Worm (Caenorhabditis elegans) whole organism, L3 larva: Measurements from ENCODE around the gene Y38E10A.3.

Experiments used
- aly-2 ChIP-seq: fragments of 150-350 bp; optimal IDR thresholded peaks from 2 replicates; lab custom pipeline; 2014; ENCODE audit warnings: missing biosample characterization, missing genetic modification characterization
- ceh-16 ChIP-seq: sonication (generic microtip); optimal IDR thresholded peaks from 2 replicates; lab custom pipeline; 2017; ENCODE audit warnings: missing biosample characterization, missing genetic modification characterization
- ceh-28 ChIP-seq: fragments of 150-350 bp; optimal IDR thresholded peaks from 2 replicates; lab custom pipeline; 2014; ENCODE audit warnings: missing biosample characterization, missing genetic modification reagents, missing genetic modification characterization
- ceh-82 ChIP-seq: fragments of 150-350 bp; optimal IDR thresholded peaks from 2 replicates; lab custom pipeline; 2014; ENCODE audit warnings: missing biosample characterization, missing genetic modification characterization
- ceh-9 ChIP-seq: sonication (generic microtip); optimal IDR thresholded peaks from 2 replicates; lab custom pipeline; 2018; ENCODE audit warnings: missing biosample characterization, missing genetic modification characterization
- daf-12 ChIP-seq: fragments of 150-350 bp; optimal IDR thresholded peaks from 2 replicates; lab custom pipeline; 2014; ENCODE audit warnings: missing biosample characterization, missing genetic modification reagents, missing genetic modification characterization
- egl-27 ChIP-seq: sonication (generic microtip); optimal IDR thresholded peaks from 4 replicates; lab custom pipeline; 2017; ENCODE audit warnings: missing biosample characterization, missing genetic modification reagents, missing genetic modification characterization
- elt-1 ChIP-seq: fragments of 150-350 bp; optimal IDR thresholded peaks from 2 replicates; lab custom pipeline; 2014; ENCODE audit warnings: missing biosample characterization, missing genetic modification characterization
- elt-2 ChIP-seq: sonication (generic microtip); optimal IDR thresholded peaks from 2 replicates; lab custom pipeline; 2016; ENCODE audit warnings: missing genetic modification reagents, mild to moderate bottlenecking, missing genetic modification characterization, missing compliant biosample characterization
- eor-1 ChIP-seq, 2 experiments: fragments of 150-350 bp; optimal IDR thresholded peaks; 2 replicates each; lab custom pipeline; 2014 to 2018; ENCODE audit warnings: missing biosample characterization in 2 of 2, missing genetic modification characterization in 2 of 2
- fkh-10 ChIP-seq: sonication (generic microtip); optimal IDR thresholded peaks from 2 replicates; lab custom pipeline; 2017; ENCODE audit warnings: missing biosample characterization, missing genetic modification reagents, missing genetic modification characterization
- hmg-11 ChIP-seq: sonication (generic microtip); optimal IDR thresholded peaks from 2 replicates; lab custom pipeline; 2016; ENCODE audit warnings: missing genetic modification characterization, missing compliant biosample characterization
- lin-39 ChIP-seq: fragments of 150-350 bp; optimal IDR thresholded peaks from 2 replicates; lab custom pipeline; 2018; ENCODE audit warnings: missing biosample characterization, missing genetic modification reagents, missing genetic modification characterization
- mdl-1 ChIP-seq: fragments of 150-350 bp; optimal IDR thresholded peaks from 2 replicates; lab custom pipeline; 2014; ENCODE audit warnings: missing biosample characterization, missing genetic modification characterization
- mml-1 ChIP-seq: fragments of 150-350 bp; sonication (generic microtip); optimal IDR thresholded peaks from 3 replicates; lab custom pipeline; 2014; ENCODE audit warnings: missing biosample characterization, missing genetic modification characterization
- nhr-12 ChIP-seq: fragments of 150-350 bp; optimal IDR thresholded peaks from 2 replicates; lab custom pipeline; 2014; ENCODE audit warnings: missing biosample characterization, missing genetic modification characterization
- nhr-23 ChIP-seq: fragments of 150-350 bp; optimal IDR thresholded peaks from 2 replicates; lab custom pipeline; 2014; ENCODE audit warnings: missing biosample characterization, missing genetic modification reagents, missing genetic modification characterization
- nhr-237 ChIP-seq: fragments of 150-350 bp; optimal IDR thresholded peaks from 2 replicates; lab custom pipeline; 2014; ENCODE audit warnings: missing biosample characterization, missing genetic modification characterization
- nhr-25 ChIP-seq: sonication (generic microtip); optimal IDR thresholded peaks from 2 replicates; lab custom pipeline; 2017; ENCODE audit warnings: missing biosample characterization, missing genetic modification characterization
- nhr-28 ChIP-seq: fragments of 150-350 bp; optimal IDR thresholded peaks from 2 replicates; lab custom pipeline; 2014; ENCODE audit warnings: missing biosample characterization, missing genetic modification characterization
- nhr-43 ChIP-seq: sonication (generic microtip); optimal IDR thresholded peaks from 2 replicates; lab custom pipeline; 2016; ENCODE audit warnings: mild to moderate bottlenecking, missing genetic modification characterization, missing compliant biosample characterization; ENCODE audit not compliant: poor library complexity, severe bottlenecking
- nhr-77 ChIP-seq: fragments of 150-350 bp; optimal IDR thresholded peaks from 2 replicates; lab custom pipeline; 2014; ENCODE audit warnings: missing biosample characterization, missing genetic modification characterization
- pha-4 ChIP-seq: fragments of 150-350 bp; optimal IDR thresholded peaks from 2 replicates; lab custom pipeline; 2014; ENCODE audit warnings: missing biosample characterization, missing genetic modification reagents, missing genetic modification characterization
- sea-2 ChIP-seq: fragments of 150-350 bp; sonication (generic microtip); optimal IDR thresholded peaks from 4 replicates; lab custom pipeline; 2014; ENCODE audit warnings: missing biosample characterization, missing genetic modification reagents, missing genetic modification characterization
- skn-1 ChIP-seq: fragments of 150-350 bp; optimal IDR thresholded peaks from 2 replicates; lab custom pipeline; 2014; ENCODE audit warnings: missing biosample characterization, missing genetic modification characterization
- tbx-2 ChIP-seq: sonication (generic microtip); optimal IDR thresholded peaks from 2 replicates; lab custom pipeline; 2016; ENCODE audit warnings: mild to moderate bottlenecking, missing genetic modification characterization, missing compliant biosample characterization
- unc-39 ChIP-seq: sonication (generic microtip); optimal IDR thresholded peaks from 4 replicates; lab custom pipeline; 2017; ENCODE audit warnings: missing biosample characterization, missing genetic modification characterization
- zag-1 ChIP-seq: fragments of 150-350 bp; optimal IDR thresholded peaks from 2 replicates; lab custom pipeline; 2014; ENCODE audit warnings: missing biosample characterization, missing genetic modification characterization
- ztf-11 ChIP-seq: fragments of 150-350 bp; optimal IDR thresholded peaks from 2 replicates; lab custom pipeline; 2014; ENCODE audit warnings: missing biosample characterization, missing genetic modification characterization

Y38E10A.3 gene

ce11 chrII:12574668-12575067 lies at the start of gene Y38E10A.3:
TSS of gene Y38E10A.3 (minus strand) at chrII:12574768.
- no peak for TF ChIP-seq nhr-28 (tag; lab: Kevin White, UChicago)
- TF ChIP-seq nhr-237 (tag; lab: Kevin White, UChicago): no peak
- TF ChIP-seq daf-12 (tag; lab: Kevin White, UChicago): no peak
- TF ChIP-seq eor-1 (tag; optimal IDR thresholded peaks at IDR 0.05; lab: Kevin White, UChicago): no peak
- TF ChIP-seq hmg-11 (tag; lab: Kevin White, UChicago): no peak
- TF ChIP-seq ceh-28 (tag; lab: Kevin White, UChicago): no peak
- TF ChIP-seq egl-27 (tag; lab: Kevin White, UChicago): no peak
- no peak for TF ChIP-seq pha-4
- TF ChIP-seq lin-39: no peak
- TF ChIP-seq skn-1: no peak
- no peak for TF ChIP-seq mdl-1
- no peak for TF ChIP-seq ceh-16 (tag; lab: Kevin White, UChicago)
- no peak for TF ChIP-seq nhr-77 (tag; lab: Kevin White, UChicago)

ce11 chrII:12622843-12623242 lies 48.3 kb upstream of the Y38E10A.3 start:
- TF ChIP-seq aly-2 (tag; lab: Kevin White, UChicago) (no peak), ztf-11 (tag; lab: Kevin White, UChicago) (no peak)

ce11 chrII:12621908-12622566 lies 47.5 kb upstream of the Y38E10A.3 start, which contains the start of gene nspe-8:
TSS of gene nspe-8 (minus strand) at chrII:12621958.
- TF ChIP-seq nhr-25 (tag; lab: Kevin White, UChicago) (peak; percentile 50), nhr-43 (peak; percentile 88), hmg-11 (tag; lab: Kevin White, UChicago) (no peak), elt-1 (tag; lab: Kevin White, UChicago) (no peak), fkh-10 (GFP tag; lab: Kevin White, UChicago) (no peak), elt-2 (tag; lab: Kevin White, UChicago) (no peak), ceh-28 (tag; lab: Kevin White, UChicago) (no peak), sea-2 (GFP tag; lab: Kevin White, UChicago) (no peak), unc-39 (tag; lab: Kevin White, UChicago) (no peak), ztf-11 (tag; lab: Kevin White, UChicago) (no peak), nhr-23 (tag; lab: Kevin White, UChicago) (peak; percentile 82)

- TF ChIP-seq nhr-77 (tag; lab: Kevin White, UChicago): no peak
- no peak for TF ChIP-seq ceh-82 (tag; lab: Kevin White, UChicago)
- no peak for TF ChIP-seq nhr-12 (tag; lab: Kevin White, UChicago)
- no peak for TF ChIP-seq fkh-10 (GFP tag; lab: Kevin White, UChicago)
- TF ChIP-seq nhr-23 (tag; lab: Kevin White, UChicago): no peak
- TF ChIP-seq skn-1: no peak
- no peak for TF ChIP-seq sea-2 (GFP tag; lab: Kevin White, UChicago)
- TF ChIP-seq, all 47 proteins: peak for 0
Measured at ce11 chrII:12620764-12621163, 46.2 kb upstream of the Y38E10A.3 start, which contains the start of gene nspe-1. TSS of gene nspe-1 (minus strand) at chrII:12620864.

ce11 chrII:12619288-12619687 lies 44.7 kb upstream of the Y38E10A.3 start, which contains the start of gene nspe-2:
TSS of gene nspe-2 (minus strand) at chrII:12619388.
- TF ChIP-seq tbx-2 (tag; lab: Kevin White, UChicago) (no peak), ceh-82 (tag; lab: Kevin White, UChicago) (no peak)

- TF ChIP-seq nhr-43 (no peak), zag-1 (no peak), eor-1 (tag; optimal IDR thresholded peaks at IDR 0.05; lab: Kevin White, UChicago) (no peak), daf-12 (tag; lab: Kevin White, UChicago) (no peak), ceh-9 (tag; lab: Kevin White, UChicago) (no peak), tbx-2 (tag; lab: Kevin White, UChicago) (no peak), ceh-16 (tag; lab: Kevin White, UChicago) (no peak), nhr-25 (tag; lab: Kevin White, UChicago) (no peak), mml-1 (no peak)
Measured at ce11 chrII:12617586-12617985, 43.0 kb upstream of the Y38E10A.3 start, which contains the start of gene nspe-3. TSS of gene nspe-3 (plus strand) at chrII:12617886.
